Fruit fly (Drosophila melanogaster) whole organism: Measurements from ENCODE around the gene CG32006.

Experiments used
- CG8478 ChIP-seq: fragments of >200 bp; optimal IDR thresholded peaks from 2 replicates; lab custom pipeline; 2018; ENCODE audit warnings: inconsistent platforms
- Dll ChIP-seq: fragments of >200 bp; optimal IDR thresholded peaks from 2 replicates; lab custom pipeline; 2017
- EcR ChIP-seq, 2 experiments: fragments of >200 bp; optimal IDR thresholded peaks; 2 replicates each; lab custom pipeline; 2017; ENCODE audit warnings: missing biosample characterization in 2 of 2, missing genetic modification characterization in 2 of 2, missing genetic modification reagents in 2 of 2
- pan ChIP-seq: fragments of >200 bp; optimal IDR thresholded peaks from 2 replicates; lab custom pipeline; 2017
- psq ChIP-seq: fragments of >200 bp; optimal IDR thresholded peaks from 2 replicates; lab custom pipeline; 2017
- usp ChIP-seq: fragments of >200 bp; optimal IDR thresholded peaks from 2 replicates; lab custom pipeline; 2017; ENCODE audit warnings: missing biosample characterization, missing genetic modification characterization, mixed read lengths

Gene CG32006

DNA sequence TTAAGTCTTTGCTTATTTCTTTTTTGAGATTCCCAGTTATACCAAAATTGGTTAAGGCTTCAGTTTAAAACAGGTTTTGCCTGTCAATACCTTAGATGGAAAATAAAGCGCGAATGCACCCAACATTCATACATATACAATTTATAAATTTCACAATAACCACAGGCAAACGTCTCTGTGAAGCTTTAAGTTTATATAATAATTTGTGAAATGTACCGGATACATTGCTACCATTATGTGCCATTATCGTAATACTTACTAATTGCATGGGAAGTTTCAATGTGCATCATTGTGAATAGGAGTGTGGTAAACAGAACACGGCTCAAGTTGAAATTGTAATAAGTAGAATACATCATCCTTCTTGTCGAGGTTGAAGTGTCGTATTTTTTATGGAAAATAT is 24.0 kb downstream of the CG32006 start:
- no peak for TF ChIP-seq usp
- TF ChIP-seq pan (lab: Kevin White, UChicago) = no peak
- TF ChIP-seq CG8478 (lab: Kevin White, UChicago) = no peak
- no peak for TF ChIP-seq psq (lab: Kevin White, UChicago)
- no peak for TF ChIP-seq EcR (GFP tag; optimal IDR thresholded peaks at IDR 0.05; lab: Kevin White, UChicago)
- TF ChIP-seq Dll = no peak

DNA sequence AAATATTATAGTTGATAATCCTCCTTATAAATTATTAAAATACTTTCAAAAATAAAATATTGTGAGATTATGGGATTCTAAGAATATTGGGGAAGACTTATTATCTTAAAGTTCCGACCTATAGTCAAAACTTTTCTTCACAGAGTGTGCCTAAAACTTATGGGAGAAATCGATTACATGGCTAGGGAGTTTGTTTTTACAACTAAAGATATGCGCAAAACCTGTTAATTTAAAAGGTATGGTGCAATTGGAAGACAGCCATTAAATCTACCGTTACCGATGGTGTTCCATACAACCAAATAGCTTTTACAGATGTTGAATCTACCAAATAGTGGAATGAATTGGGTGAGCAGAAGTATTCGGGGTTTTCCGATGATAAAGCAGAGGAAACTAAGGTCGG is 24.7 kb downstream of the CG32006 start, which contains the start of gene CG33978:
Gene CG33978 (minus strand): TSS at position 395 of the 400 bp plus-strand sequence.
- TF ChIP-seq psq (lab: Kevin White, UChicago) = no peak
- no peak for TF ChIP-seq Dll
- TF ChIP-seq CG8478 (lab: Kevin White, UChicago) = no peak
- TF ChIP-seq EcR (GFP tag; optimal IDR thresholded peaks at IDR 0.05; lab: Kevin White, UChicago) = no peak
- TF ChIP-seq pan (lab: Kevin White, UChicago) = no peak
- TF ChIP-seq usp = no peak

DNA sequence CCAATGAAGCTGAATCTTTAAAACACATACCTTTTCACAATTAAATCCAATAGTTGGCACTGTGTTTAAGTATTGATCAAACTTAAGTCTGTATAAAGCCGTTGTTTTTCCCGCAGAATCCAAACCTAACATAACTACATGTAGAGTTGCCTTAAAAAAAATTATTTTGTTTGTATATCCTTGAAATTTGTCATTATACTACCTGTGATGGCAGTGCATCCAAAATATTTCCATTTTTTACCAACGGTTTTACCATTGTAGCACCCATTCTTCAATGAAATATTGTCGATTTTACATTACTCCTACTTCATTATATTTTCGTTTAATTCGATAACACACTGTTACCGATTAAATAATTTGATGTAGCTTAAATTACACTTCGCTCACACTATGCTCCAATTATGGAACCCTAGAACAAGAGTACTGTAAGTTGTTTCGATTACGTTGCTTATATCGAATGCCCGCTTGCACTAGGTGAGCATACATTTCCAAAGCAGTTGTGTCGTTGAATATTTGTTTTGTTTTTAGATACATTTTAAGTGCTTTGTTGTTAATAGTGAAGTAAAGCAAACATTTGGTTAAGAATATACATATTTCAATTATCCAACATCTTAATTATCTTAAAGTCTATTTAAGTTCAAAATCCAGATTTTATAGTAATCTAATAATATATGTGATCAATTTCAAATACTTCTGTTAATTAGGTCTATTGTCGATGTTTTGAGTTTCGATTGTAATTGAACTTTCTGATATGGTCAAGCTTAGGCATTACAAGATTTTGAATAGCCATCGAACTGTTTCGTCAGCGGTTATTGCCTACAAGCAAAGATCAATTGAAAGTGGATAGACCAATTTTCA is 28.7 kb downstream of the CG32006 start, which contains the start of gene Arl4:
Gene Arl4 (minus strand): TSS at position 328 of the 858 bp plus-strand sequence.
- no peak for TF ChIP-seq pan (lab: Kevin White, UChicago)
- TF ChIP-seq usp = no peak
- no peak for TF ChIP-seq Dll
- no peak for TF ChIP-seq EcR (GFP tag; optimal IDR thresholded peaks at IDR 0.05; lab: Kevin White, UChicago)
- no peak for TF ChIP-seq CG8478 (lab: Kevin White, UChicago)
- no peak for TF ChIP-seq psq (lab: Kevin White, UChicago)

dm6 chr4:179920-180261 is 29.3 kb downstream of the CG32006 start:
- no peak for TF ChIP-seq psq (lab: Kevin White, UChicago)
- no peak for TF ChIP-seq EcR (GFP tag; optimal IDR thresholded peaks at IDR 0.05; lab: Kevin White, UChicago)
- TF ChIP-seq Dll = no peak
- no peak for TF ChIP-seq CG8478 (lab: Kevin White, UChicago)
- TF ChIP-seq pan (lab: Kevin White, UChicago) = no peak
- no peak for TF ChIP-seq usp

DNA sequence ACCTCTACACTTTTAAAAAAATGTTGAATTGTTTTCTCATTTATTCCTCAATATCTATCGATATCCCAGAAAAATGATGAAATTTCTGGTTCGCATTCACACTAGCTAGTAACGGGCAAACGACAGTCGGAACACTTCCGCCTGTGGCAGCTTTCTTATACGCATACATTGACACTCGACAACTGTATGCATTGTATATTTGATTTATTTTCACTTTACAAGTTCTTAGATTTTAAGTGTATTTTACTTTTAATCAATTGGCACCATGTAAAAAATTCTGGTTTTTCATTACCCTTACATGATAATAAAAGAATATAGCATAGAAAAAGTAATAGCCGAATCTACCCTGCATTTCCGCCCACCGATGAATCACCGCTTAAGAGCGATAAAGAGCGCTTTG is 30.2 kb downstream of the CG32006 start:
- TF ChIP-seq pan (lab: Kevin White, UChicago) (no peak), Dll (no peak), usp (no peak), CG8478 (lab: Kevin White, UChicago) (no peak), EcR (GFP tag; optimal IDR thresholded peaks at IDR 0.05; lab: Kevin White, UChicago) (no peak), psq (lab: Kevin White, UChicago) (no peak)

DNA sequence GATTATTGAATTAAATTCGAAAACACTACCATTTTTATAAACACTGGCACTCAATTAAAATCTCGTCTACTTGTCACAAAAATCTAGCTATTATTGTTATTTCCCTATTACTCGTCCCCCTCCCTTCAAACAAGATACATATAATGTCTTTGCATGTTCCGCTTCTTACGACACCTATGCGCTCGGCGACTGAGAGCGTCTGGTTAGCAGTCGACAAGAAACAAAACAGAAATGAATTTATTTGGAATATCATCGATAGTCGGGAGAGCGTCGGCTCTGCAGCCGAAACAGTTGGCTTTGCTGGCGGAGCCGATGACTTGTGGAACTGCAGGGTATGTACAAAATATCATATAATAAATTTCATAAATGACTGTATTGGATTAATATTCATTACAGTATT is 31.1 kb downstream of the CG32006 start:
- no peak for TF ChIP-seq EcR (GFP tag; optimal IDR thresholded peaks at IDR 0.05; lab: Kevin White, UChicago)
- no peak for TF ChIP-seq psq (lab: Kevin White, UChicago)
- no peak for TF ChIP-seq usp
- TF ChIP-seq pan (lab: Kevin White, UChicago) = no peak
- no peak for TF ChIP-seq Dll
- TF ChIP-seq CG8478 (lab: Kevin White, UChicago) = no peak

dm6 chr4:183681-184080 is 33.1 kb downstream of the CG32006 start:
- TF ChIP-seq Dll = no peak
- TF ChIP-seq psq (lab: Kevin White, UChicago) = no peak
- TF ChIP-seq CG8478 (lab: Kevin White, UChicago) = no peak
- TF ChIP-seq EcR (GFP tag; optimal IDR thresholded peaks at IDR 0.05; lab: Kevin White, UChicago) = no peak
- TF ChIP-seq pan (lab: Kevin White, UChicago) = no peak
- no peak for TF ChIP-seq usp

dm6 chr4:192540-192939 is 42.0 kb downstream of the CG32006 start:
- TF ChIP-seq psq (lab: Kevin White, UChicago) (no peak), pan (lab: Kevin White, UChicago) (no peak), Dll (no peak), CG8478 (lab: Kevin White, UChicago) (no peak), usp (no peak), EcR (GFP tag; optimal IDR thresholded peaks at IDR 0.05; lab: Kevin White, UChicago) (no peak)

DNA sequence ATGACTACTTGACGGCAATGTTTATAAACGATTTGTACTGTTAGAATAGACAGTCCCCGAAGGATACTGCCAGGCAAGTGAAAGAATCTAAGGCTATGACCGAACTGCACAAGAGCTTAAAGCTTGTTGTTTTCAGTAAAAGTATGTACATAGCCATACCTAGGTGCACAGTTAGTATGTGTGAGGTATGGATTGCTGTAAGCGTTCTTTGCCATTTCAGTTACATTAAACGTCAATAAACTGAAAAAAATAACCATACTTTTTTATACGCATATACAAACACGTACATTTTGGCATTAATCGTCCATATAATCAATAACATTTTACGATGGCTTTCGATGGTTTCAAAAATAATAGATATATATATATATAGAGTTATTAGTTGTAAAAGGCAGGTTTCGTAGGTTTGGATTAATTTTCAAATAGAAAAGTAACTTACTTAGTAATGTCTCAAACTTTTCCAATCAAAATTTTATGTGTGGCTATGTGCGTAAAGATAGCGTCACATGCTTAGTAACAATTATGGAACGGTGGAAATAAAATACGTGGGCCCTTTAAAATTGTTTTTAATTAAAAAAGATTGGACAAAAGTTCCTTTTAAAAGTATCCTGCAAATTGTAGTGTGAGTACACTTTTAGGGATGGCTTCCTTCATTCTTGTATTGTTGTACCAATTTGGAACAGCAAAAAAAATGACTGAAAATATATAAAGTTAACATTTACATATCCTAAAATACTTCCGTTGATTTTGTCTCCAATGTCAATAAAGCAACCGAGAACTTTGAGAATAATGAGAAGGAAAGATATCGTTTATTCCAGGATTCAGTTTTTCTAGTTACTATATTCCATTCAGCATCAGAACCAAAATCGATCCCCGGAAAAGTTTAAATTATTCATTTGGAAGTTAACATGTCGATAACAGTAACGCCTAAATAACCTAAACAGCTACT is 43.1 kb downstream of the CG32006 start, which contains the start of gene Abcd1:
Gene Abcd1 (minus strand): TSS at position 444 of the 949 bp plus-strand sequence.
- no peak for TF ChIP-seq Dll
- TF ChIP-seq usp = no peak
- TF ChIP-seq psq (lab: Kevin White, UChicago) = no peak
- TF ChIP-seq pan (lab: Kevin White, UChicago) = no peak
- TF ChIP-seq CG8478 (lab: Kevin White, UChicago) = no peak
- no peak for TF ChIP-seq EcR (GFP tag; optimal IDR thresholded peaks at IDR 0.05; lab: Kevin White, UChicago)
